Fruit fly (Drosophila melanogaster): ENCODE results near the gene CG31524.

DNA sequence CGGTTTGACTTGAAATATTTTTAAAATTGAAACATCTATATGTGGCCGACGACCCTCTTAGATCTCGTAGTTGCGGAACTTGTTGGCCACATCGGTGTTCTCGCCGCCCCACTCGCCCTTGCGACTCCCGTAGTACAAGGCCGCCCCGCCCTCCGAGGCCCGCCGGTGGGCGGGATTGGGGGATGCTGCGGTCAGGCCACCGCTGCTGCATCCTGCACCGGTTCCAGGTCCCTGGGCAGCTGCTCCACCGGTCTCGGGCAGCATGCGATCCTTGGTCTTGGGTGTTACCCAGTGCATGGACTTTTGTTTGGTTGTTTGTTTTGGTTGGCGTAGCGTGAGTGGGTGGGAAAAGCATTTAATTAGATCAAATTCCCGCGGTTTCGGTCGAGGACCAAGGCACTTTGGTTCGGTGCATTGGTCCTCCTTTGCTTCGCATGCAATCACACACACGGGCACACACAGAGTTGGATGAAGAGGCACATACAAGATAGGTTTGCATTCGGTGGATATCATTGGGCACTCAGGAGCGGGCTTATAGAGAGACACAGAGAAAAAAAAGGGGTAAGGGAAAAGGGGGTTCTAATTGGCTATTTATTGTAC is 4.2 kb upstream of the CG31524 start:
- no peak for TF ChIP-seq CG11560 (tag; IDR thresholded peaks at IDR 0.05)
- TF ChIP-seq CG10979 (tag; optimal IDR thresholded peaks at IDR 0.05) = no peak
- TF ChIP-seq zf30C (GFP tag; optimal IDR thresholded peaks at IDR 0.05) = no peak
- TF ChIP-seq pzg (GFP tag; optimal IDR thresholded peaks at IDR 0.05) = no peak
- no peak for TF ChIP-seq Fer3 (tag; optimal IDR thresholded peaks at IDR 0.05)
- TF ChIP-seq pita (GFP tag; optimal IDR thresholded peaks at IDR 0.05) = no peak
- no peak for TF ChIP-seq Neu2 (GFP tag; optimal IDR thresholded peaks at IDR 0.05; ENCODE audit: borderline replicate concordance)
- no peak for TF ChIP-seq CG12299 (tag; optimal IDR thresholded peaks at IDR 0.05)
- TF ChIP-seq HLH54F (GFP tag; optimal IDR thresholded peaks at IDR 0.05) = no peak
- no peak for TF ChIP-seq CG3407 (GFP tag; optimal IDR thresholded peaks at IDR 0.05)
- no peak for TF ChIP-seq Meics (GFP tag; optimal IDR thresholded peaks at IDR 0.05)

Measured in whole organism, embryonic.